Worm (Caenorhabditis elegans) whole organism, L4 larva: ENCODE results near the gene F32D8.5.

Experiments
- ama-1 ChIP-seq: fragments of 150-350 bp; optimal IDR thresholded peaks from 2 replicates; lab custom pipeline; 2014; ENCODE audit warnings: inconsistent platforms, mixed read lengths
- ceh-62 ChIP-seq: sonication (generic microtip); optimal IDR thresholded peaks from 2 replicates; lab custom pipeline; 2017; ENCODE audit warnings: missing biosample characterization, missing genetic modification characterization
- ceh-82 ChIP-seq: sonication (generic microtip); optimal IDR thresholded peaks from 2 replicates; lab custom pipeline; 2017; ENCODE audit warnings: missing biosample characterization, missing genetic modification characterization
- ces-1 ChIP-seq: fragments of 150-350 bp; sonication (generic microtip); optimal IDR thresholded peaks from 4 replicates; lab custom pipeline; 2014; ENCODE audit warnings: missing biosample characterization, missing genetic modification reagents, missing genetic modification characterization
- fkh-10 ChIP-seq: fragments of 150-350 bp; optimal IDR thresholded peaks from 2 replicates; lab custom pipeline; 2014; ENCODE audit warnings: missing biosample characterization, missing genetic modification reagents, missing genetic modification characterization
- jun-1 ChIP-seq: fragments of 150-350 bp; optimal IDR thresholded peaks from 2 replicates; lab custom pipeline; 2014; ENCODE audit warnings: missing biosample characterization, missing genetic modification reagents, missing genetic modification characterization
- lim-7 ChIP-seq: fragments of 200-800 bp; sonication (Bioruptor generic); IDR thresholded peaks from 2 replicates; pipeline ENCODE4 v1.3.6; 2022; ENCODE audit warnings: missing genetic modification characterization, missing compliant biosample characterization
- lin-15B ChIP-seq: fragments of 150-350 bp; sonication (generic microtip); optimal IDR thresholded peaks from 3 replicates; lab custom pipeline; 2014; ENCODE audit warnings: missing biosample characterization, missing genetic modification characterization
- lsy-2 ChIP-seq, 2 experiments: fragments of 150-350 bp in 1 of 2; sonication (generic microtip) in 1 of 2; optimal IDR thresholded peaks; 2 replicates each; lab custom pipeline; 2014 to 2017; ENCODE audit warnings: missing biosample characterization in 2 of 2, missing genetic modification characterization in 2 of 2
- nhr-25 ChIP-seq: sonication (generic microtip); optimal IDR thresholded peaks from 2 replicates; lab custom pipeline; 2017; ENCODE audit warnings: missing genetic modification characterization, mild to moderate bottlenecking, missing compliant biosample characterization, antibody characterized with exemption, moderate library complexity, borderline replicate concordance; ENCODE audit not compliant: insufficient read depth
- nhr-76 ChIP-seq: fragments of 150-350 bp; optimal IDR thresholded peaks from 2 replicates; lab custom pipeline; 2014; ENCODE audit warnings: missing biosample characterization, missing genetic modification characterization
- tag-97 ChIP-seq: fragments of 200-800 bp; sonication (Bioruptor generic); IDR thresholded peaks from 2 replicates; pipeline ENCODE4 v1.3.6; 2022; ENCODE audit warnings: missing genetic modification characterization, missing compliant biosample characterization
- zag-1 ChIP-seq: fragments of 150-350 bp; optimal IDR thresholded peaks from 2 replicates; lab custom pipeline; 2014; ENCODE audit warnings: missing biosample characterization, missing genetic modification characterization

DNA sequence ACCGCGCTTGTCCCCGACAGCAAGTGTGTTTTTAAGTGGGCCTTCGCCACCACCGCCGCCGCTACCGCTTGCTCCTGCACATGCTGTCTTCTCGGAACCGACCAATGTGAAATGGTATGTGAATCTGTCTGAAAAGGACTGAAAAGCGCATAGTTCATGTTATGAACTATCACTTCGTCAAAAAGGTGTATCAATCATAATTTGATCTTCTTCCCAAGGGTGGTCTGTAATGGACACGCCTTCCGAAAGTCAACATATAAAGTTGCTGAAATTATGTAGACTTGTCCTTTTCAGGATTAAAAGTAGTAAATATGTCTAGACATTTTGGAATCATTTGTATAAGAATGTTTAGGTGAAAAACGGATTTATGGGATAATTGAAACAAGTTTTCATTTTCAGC is 47.6 kb downstream of the F32D8.5 start, which contains the start of gene zip-9:
- TF ChIP-seq nhr-25 (tag; lab: Kevin White, UChicago) (no peak), ceh-82 (tag; lab: Kevin White, UChicago) (no peak), zag-1 (tag; lab: Kevin White, UChicago) (no peak), lim-7 (GFP tag; lab: Robert Waterston, UW) (no peak), ces-1 (GFP tag; lab: Kevin White, UChicago) (no peak), nhr-76 (tag; lab: Kevin White, UChicago) (no peak), ceh-62 (tag; lab: Kevin White, UChicago) (no peak), lsy-2 (tag; optimal IDR thresholded peaks at IDR 0.05; lab: Kevin White, UChicago) (no peak), tag-97 (GFP tag; lab: Robert Waterston, UW) (no peak), fkh-10 (no peak), jun-1 (tag; lab: Kevin White, UChicago) (no peak), lin-15B (no peak), ama-1 (lab: Kevin White, UChicago) (no peak)
